Fruit fly (Drosophila melanogaster): ENCODE measurements around the gene SmydA-8.

SmydA-8 gene

DNA sequence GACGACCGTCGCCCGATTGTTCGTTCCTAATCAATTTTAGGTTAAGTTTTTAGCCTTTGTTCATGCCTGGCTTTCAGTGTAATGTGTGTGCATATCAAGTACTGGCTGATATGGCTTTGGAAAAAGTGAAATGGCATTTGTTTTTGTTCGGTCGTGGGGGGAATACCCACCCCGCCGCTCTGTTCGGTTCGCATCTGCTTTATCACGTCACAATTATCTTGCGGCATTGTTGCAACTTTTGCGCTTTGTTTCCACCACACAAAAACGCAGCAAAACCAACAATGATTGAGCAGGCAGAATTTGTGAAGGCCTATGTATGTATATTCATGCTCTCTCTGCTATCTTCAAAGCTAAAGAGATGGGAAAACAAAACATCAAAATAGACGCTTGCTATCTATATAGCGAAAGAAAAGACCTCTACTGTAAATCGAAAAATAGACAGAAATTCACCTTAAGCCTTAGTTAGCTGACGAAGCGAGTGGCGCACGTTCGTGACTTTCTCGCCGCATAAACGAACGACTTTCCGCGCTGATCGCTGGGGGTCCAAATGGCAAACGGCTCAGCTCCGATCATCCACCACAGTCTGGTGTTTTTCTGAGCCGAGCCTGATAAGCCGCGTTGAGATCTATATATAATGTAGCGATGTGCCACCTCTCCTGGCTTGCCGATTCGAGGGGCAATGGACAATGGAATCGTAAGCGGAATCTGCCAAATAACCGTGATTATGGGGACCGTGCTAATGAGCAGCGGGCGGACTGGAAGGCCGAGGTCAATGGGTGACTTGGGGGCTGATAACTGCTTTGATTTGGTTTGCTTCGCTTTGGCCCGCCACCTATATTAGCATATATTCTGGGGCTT lies 16.0 kb downstream of the SmydA-8 start (continued):
- TF ChIP-seq CG15011 (GFP tag; optimal IDR thresholded peaks at IDR 0.05) (no peak), gfzf (GFP tag; optimal IDR thresholded peaks at IDR 0.05) (no peak), CG4820 (GFP tag; optimal IDR thresholded peaks at IDR 0.05) (peak; percentile 7), sug (tag; optimal IDR thresholded peaks at IDR 0.05) (peak; percentile 93), pnt (GFP tag; optimal IDR thresholded peaks at IDR 0.05) (no peak), Opbp (GFP tag; IDR thresholded peaks at IDR 0.05; ENCODE audit: partially characterized antibody) (no peak)

DNA sequence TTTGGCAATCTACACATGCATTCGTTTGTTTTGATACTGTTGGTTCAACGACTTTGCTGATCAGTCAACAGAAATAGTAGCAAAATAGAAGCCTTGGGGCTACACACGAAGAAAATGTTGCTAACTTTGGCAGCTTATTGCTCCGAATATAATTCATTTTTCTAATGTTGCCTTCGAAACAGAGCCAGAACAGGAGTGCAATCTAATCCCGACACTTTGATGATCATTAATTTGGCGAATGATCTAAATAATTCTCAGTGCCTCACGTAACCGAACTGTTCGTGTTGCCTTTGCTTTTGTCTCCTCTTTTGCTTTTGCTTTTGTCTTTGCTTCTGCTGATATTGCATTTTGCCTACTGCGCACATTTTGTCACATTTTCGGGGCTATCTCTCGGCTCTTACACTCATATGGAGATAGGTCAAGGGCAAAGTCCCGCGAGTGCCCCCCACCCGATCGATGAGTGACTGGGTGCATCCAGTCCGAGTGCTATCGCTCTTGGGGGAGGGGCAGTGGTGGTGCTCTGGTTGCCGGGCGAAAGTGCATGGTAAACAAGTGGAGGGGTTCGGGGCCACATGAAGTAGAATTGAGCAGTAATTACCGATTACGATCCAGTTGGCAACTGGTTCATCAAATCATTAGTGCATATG lies 17.4 kb downstream of the SmydA-8 start:
- TF ChIP-seq CG11504 (tag; optimal IDR thresholded peaks at IDR 0.05), result peak; percentile 24
- TF ChIP-seq fd102C (GFP tag; optimal IDR thresholded peaks at IDR 0.05), result no peak
- TF ChIP-seq prd (optimal IDR thresholded peaks at IDR 0.05), result no peak
- TF ChIP-seq prd (GFP tag; IDR thresholded peaks at IDR 0.05), result no peak; the same call in 2 of the 3 replicates
- TF ChIP-seq chn (GFP tag; optimal IDR thresholded peaks at IDR 0.05), result no peak
- no peak for TF ChIP-seq unc-4 (GFP tag; IDR thresholded peaks at IDR 0.05; ENCODE audit: partially characterized antibody)
- no peak for TF ChIP-seq CG42726 (GFP tag; IDR thresholded peaks at IDR 0.05; ENCODE audit: partially characterized antibody)
- no peak for TF ChIP-seq Mad (GFP tag; optimal IDR thresholded peaks at IDR 0.05)
- TF ChIP-seq CG11695 (GFP tag; IDR thresholded peaks at IDR 0.05), result no peak
- TF ChIP-seq H2.0 (GFP tag; IDR thresholded peaks at IDR 0.05), result no peak
- TF ChIP-seq Ets65A (GFP tag), result peak; percentile 6
- TF ChIP-seq ranshi (GFP tag; IDR thresholded peaks at IDR 0.05), result no peak
- no peak for TF ChIP-seq odd (GFP tag; optimal IDR thresholded peaks at IDR 0.05)
- peak; percentile 2 for TF ChIP-seq phol (tag; optimal IDR thresholded peaks at IDR 0.05)
- TF ChIP-seq dati (GFP tag; IDR thresholded peaks at IDR 0.05), result no peak
- TF ChIP-seq cwo (GFP tag; optimal IDR thresholded peaks at IDR 0.05), result no peak
- TF ChIP-seq ara (GFP tag; IDR thresholded peaks at IDR 0.05), result 0 out of 2 replicates have a peak, but pooled peaks have one; percentile 36
- TF ChIP-seq Ada2b (GFP tag; IDR thresholded peaks at IDR 0.05), result 0 out of 2 replicates have a peak, but pooled peaks have one; percentile 12
- no peak for TF ChIP-seq pan (optimal IDR thresholded peaks at IDR 0.05)
- peak in 1 of 2 experiments; percentile 24 for TF ChIP-seq pan (GFP tag; optimal IDR thresholded peaks at IDR 0.05 in 1 of 2, IDR thresholded peaks at IDR 0.05 in 1 of 2)
- TF ChIP-seq Sin3A (optimal IDR thresholded peaks at IDR 0.05), result no peak
- no peak for TF ChIP-seq pum (GFP tag; optimal IDR thresholded peaks at IDR 0.05)
- no peak for TF ChIP-seq CG9932 (GFP tag; IDR thresholded peaks at IDR 0.05)
- TF ChIP-seq gsb (GFP tag; IDR thresholded peaks at IDR 0.05), result no peak
- no peak for TF ChIP-seq YL-1 (GFP tag; optimal IDR thresholded peaks at IDR 0.05)
- no peak for TF ChIP-seq Kr (GFP tag; optimal IDR thresholded peaks at IDR 0.05)
- no peak for TF ChIP-seq Blimp-1 (GFP tag; optimal IDR thresholded peaks at IDR 0.05)
- TF ChIP-seq chinmo (GFP tag; IDR thresholded peaks at IDR 0.05; ENCODE audit: partially characterized antibody), result no peak
- no peak for TF ChIP-seq chm (GFP tag; IDR thresholded peaks at IDR 0.05)
- no peak for TF ChIP-seq CG17568 (GFP tag; optimal IDR thresholded peaks at IDR 0.05)
- TF ChIP-seq CG4360 (GFP tag; IDR thresholded peaks at IDR 0.05), result no peak
- no peak for TF ChIP-seq CHES-1-like (GFP tag; optimal IDR thresholded peaks at IDR 0.05)
- no peak for TF ChIP-seq peb (GFP tag; IDR thresholded peaks at IDR 0.05)
- TF ChIP-seq crc (GFP tag; optimal IDR thresholded peaks at IDR 0.05), result no peak
- TF ChIP-seq ham (GFP tag; IDR thresholded peaks at IDR 0.05), result no peak
- TF ChIP-seq CG6654 (GFP tag; optimal IDR thresholded peaks at IDR 0.05), result no peak
- peak; percentile 30; the same call in 1 of the 2 replicates for TF ChIP-seq Xrp1 (GFP tag; IDR thresholded peaks at IDR 0.05)
- TF ChIP-seq Dp (GFP tag; optimal IDR thresholded peaks at IDR 0.05), result no peak
- TF ChIP-seq sens-2 (GFP tag; IDR thresholded peaks at IDR 0.05), result no peak
- no peak for TF ChIP-seq Elba2 (GFP tag; optimal IDR thresholded peaks at IDR 0.05)
- TF ChIP-seq toy (GFP tag; IDR thresholded peaks at IDR 0.05), result no peak
- TF ChIP-seq CG16815 (GFP tag; optimal IDR thresholded peaks at IDR 0.05), result no peak
